Worm (Caenorhabditis elegans) whole organism, early embryonic: ENCODE data around the gene wdr-20.

Experiments
- B0310.2 ChIP-seq: sonication (generic microtip); optimal IDR thresholded peaks from 2 replicates; lab custom pipeline; 2016; ENCODE audit warnings: mild to moderate bottlenecking, missing genetic modification characterization, missing compliant biosample characterization
- F13C5.2 ChIP-seq: sonication (generic microtip); optimal IDR thresholded peaks from 2 replicates; lab custom pipeline; 2017; ENCODE audit warnings: mild to moderate bottlenecking, missing genetic modification characterization, inconsistent platforms, missing compliant biosample characterization
- aly-1 ChIP-seq: sonication (generic microtip); optimal IDR thresholded peaks from 2 replicates; lab custom pipeline; 2016; ENCODE audit warnings: missing genetic modification characterization, missing compliant biosample characterization
- ama-1 ChIP-seq: fragments of 150-350 bp; optimal IDR thresholded peaks from 2 replicates; lab custom pipeline; 2014
- ceh-13 ChIP-seq: fragments of 200-800 bp; sonication (Bioruptor generic); optimal IDR thresholded peaks from 2 replicates; lab custom pipeline; 2018; ENCODE audit warnings: mild to moderate bottlenecking, missing genetic modification characterization, missing compliant biosample characterization
- ets-7 ChIP-seq: sonication (generic microtip); optimal IDR thresholded peaks from 2 replicates; lab custom pipeline; 2016; ENCODE audit warnings: missing genotype, missing genetic modification characterization, missing compliant biosample characterization
- hnd-1 ChIP-seq: sonication (generic microtip); optimal IDR thresholded peaks from 2 replicates; lab custom pipeline; 2016; ENCODE audit warnings: missing genetic modification characterization, missing compliant biosample characterization
- pes-1 ChIP-seq: fragments of 200-800 bp; sonication (Bioruptor generic); IDR thresholded peaks from 2 replicates; pipeline ENCODE4 v1.3.6; 2022; ENCODE audit warnings: missing genetic modification reagents, missing genetic modification characterization, missing compliant biosample characterization
- scrt-1 ChIP-seq: fragments of 200-800 bp; sonication (Bioruptor generic); IDR thresholded peaks from 2 replicates; pipeline ENCODE4 v1.3.6; 2022; ENCODE audit warnings: missing genetic modification characterization, missing compliant biosample characterization
- tbx-11 ChIP-seq: fragments of 200-800 bp; sonication (Bioruptor generic); IDR thresholded peaks from 2 replicates; pipeline ENCODE4 v1.3.6; 2022; ENCODE audit warnings: missing genetic modification characterization, missing compliant biosample characterization
- tra-4 ChIP-seq: sonication (generic microtip); optimal IDR thresholded peaks from 2 replicates; lab custom pipeline; 2017; ENCODE audit warnings: missing genetic modification characterization, missing compliant biosample characterization

- TF ChIP-seq ama-1 (lab: Kevin White, UChicago) (no peak), ceh-13 (GFP tag; lab: Kevin White, UChicago) (no peak), pes-1 (GFP tag; lab: Robert Waterston, UW) (no peak), ets-7 (tag; lab: Kevin White, UChicago) (no peak), scrt-1 (GFP tag; lab: Robert Waterston, UW) (no peak), tra-4 (no peak), F13C5.2 (tag; lab: Kevin White, UChicago) (no peak), B0310.2 (tag; lab: Kevin White, UChicago) (no peak), tbx-11 (GFP tag; lab: Robert Waterston, UW) (no peak), hnd-1 (tag; lab: Kevin White, UChicago) (no peak), aly-1 (tag; lab: Kevin White, UChicago) (no peak)
Measured at ce11 chrV:10091152-10091551, 42.8 kb downstream of the wdr-20 start, which contains the start of gene R04B5.11.
